Fruit fly (Drosophila melanogaster) whole organism, embryonic: ENCODE results near the gene Spn28Dc.

Experiments
- Aef1 ChIP-seq: fragments of 200-800 bp; sonication (Bioruptor generic); IDR thresholded peaks from 3 replicates; pipeline ENCODE4 v1.3.6; 2022; ENCODE audit warnings: missing biosample characterization, missing genetic modification characterization
- CG12299 ChIP-seq: fragments of 200-800 bp; sonication (Bioruptor generic); optimal IDR thresholded peaks from 2 replicates; lab custom pipeline; 2018; ENCODE audit warnings: missing biosample characterization, mild to moderate bottlenecking, missing genetic modification characterization
- CG12769 ChIP-seq: fragments of 200-800 bp; sonication (Bioruptor generic); optimal IDR thresholded peaks from 2 replicates; lab custom pipeline; 2019; ENCODE audit warnings: missing biosample characterization, mild to moderate bottlenecking, missing genetic modification characterization, moderate library complexity
- CG14441 ChIP-seq: fragments of 200-800 bp; sonication (Bioruptor generic); IDR thresholded peaks from 2 replicates; pipeline ENCODE4 v1.3.6; 2022; ENCODE audit warnings: missing biosample characterization, missing genetic modification characterization
- CG1603 ChIP-seq: fragments of 200-800 bp; sonication (Bioruptor generic); optimal IDR thresholded peaks from 2 replicates; lab custom pipeline; 2019; ENCODE audit warnings: missing biosample characterization, mild to moderate bottlenecking, missing genetic modification characterization, moderate library complexity
- CG16813 ChIP-seq: fragments of 200-800 bp; sonication (Bioruptor generic); IDR thresholded peaks from 3 replicates; pipeline ENCODE4 v1.3.6; 2022; ENCODE audit warnings: missing biosample characterization, missing genetic modification characterization; ENCODE audit not compliant: partially characterized antibody
- CG31365 ChIP-seq: fragments of 200-800 bp; sonication (Bioruptor generic); optimal IDR thresholded peaks from 2 replicates; lab custom pipeline; 2018; ENCODE audit warnings: missing biosample characterization, mild to moderate bottlenecking, missing genetic modification characterization
- CG31441 ChIP-seq: fragments of 200-800 bp; sonication (Bioruptor generic); IDR thresholded peaks from 2 replicates; pipeline ENCODE4 v1.3.6; 2022; ENCODE audit warnings: missing biosample characterization, missing genetic modification characterization
- CG32532 ChIP-seq: fragments of 200-800 bp; sonication (Bioruptor generic); IDR thresholded peaks from 2 replicates; pipeline ENCODE4 v1.3.6; 2022; ENCODE audit warnings: missing biosample characterization, missing genetic modification characterization
- CG34224 ChIP-seq: fragments of 200-800 bp; sonication (Bioruptor generic); IDR thresholded peaks from 3 replicates; pipeline ENCODE4 v1.3.6; 2022; ENCODE audit warnings: missing biosample characterization, missing genetic modification characterization; ENCODE audit not compliant: partially characterized antibody
- CG34422 ChIP-seq: fragments of 200-800 bp; sonication (Bioruptor generic); IDR thresholded peaks from 3 replicates; pipeline ENCODE4 v1.3.6; 2022; ENCODE audit warnings: missing biosample characterization, missing genetic modification characterization
- CG7839 ChIP-seq: fragments of 200-800 bp; sonication (Bioruptor generic); optimal IDR thresholded peaks from 3 replicates; lab custom pipeline; 2018; ENCODE audit warnings: missing biosample characterization, mild to moderate bottlenecking, missing genetic modification characterization, moderate library complexity
- CG8388 ChIP-seq: fragments of 200-800 bp; sonication (Bioruptor generic); optimal IDR thresholded peaks from 2 replicates; lab custom pipeline; 2019; ENCODE audit warnings: missing biosample characterization, mild to moderate bottlenecking, missing genetic modification characterization, moderate library complexity
- CG9932 ChIP-seq: fragments of 200-800 bp; sonication (Bioruptor generic); IDR thresholded peaks from 2 replicates; pipeline ENCODE4 v1.3.6; 2022; ENCODE audit warnings: missing biosample characterization, missing genetic modification characterization
- D ChIP-seq, 2 experiments: fragments of 200-800 bp in 1 of 2; fragments of >200 bp in 1 of 2; sonication (Bioruptor generic) in 1 of 2; optimal IDR thresholded peaks; 2 replicates in 1 of 2; 3 replicates in 1 of 2; lab custom pipeline; 2017; ENCODE audit warnings: mild to moderate bottlenecking in 1 of 2, missing biosample characterization in 1 of 2, missing genetic modification characterization in 1 of 2, missing genetic modification reagents in 1 of 2
- Dbx ChIP-seq: fragments of 200-800 bp; sonication (Bioruptor generic); IDR thresholded peaks from 3 replicates; pipeline ENCODE4 v1.3.6; 2022; ENCODE audit warnings: missing biosample characterization, missing genetic modification characterization
- Hey ChIP-seq: fragments of 200-800 bp; sonication (Bioruptor generic); optimal IDR thresholded peaks from 3 replicates; lab custom pipeline; 2018; ENCODE audit warnings: missing biosample characterization, mild to moderate bottlenecking, missing genetic modification characterization
- Hr51 ChIP-seq, 2 experiments: fragments of 200-800 bp; sonication (Bioruptor generic); optimal IDR thresholded peaks; 2 replicates in 1 of 2; 3 replicates in 1 of 2; lab custom pipeline; 2016 to 2018; ENCODE audit warnings: missing biosample characterization in 2 of 2, missing genetic modification characterization in 2 of 2, mild to moderate bottlenecking in 1 of 2, moderate library complexity in 1 of 2
- Med ChIP-seq: fragments of 200-800 bp; sonication (Bioruptor generic); peaks from one replicate; lab custom pipeline; 2016; ENCODE audit warnings: missing biosample characterization, missing genetic modification characterization, mild to moderate bottlenecking, inconsistent platforms, moderate library complexity
- Nf-YA ChIP-seq: fragments of 200-800 bp; sonication (Bioruptor generic); IDR thresholded peaks from 2 replicates; pipeline ENCODE4 v1.3.6; 2022; ENCODE audit warnings: missing biosample characterization, missing genetic modification characterization
- NfI ChIP-seq: fragments of 200-800 bp; sonication (Bioruptor generic); optimal IDR thresholded peaks from 3 replicates; lab custom pipeline; 2018; ENCODE audit warnings: missing biosample characterization, mild to moderate bottlenecking, missing genetic modification characterization, moderate library complexity
- Pdp1 ChIP-seq, 2 experiments: fragments of 200-800 bp; sonication (Bioruptor generic); optimal IDR thresholded peaks; 3 replicates each; lab custom pipeline; 2016; ENCODE audit warnings: missing biosample characterization in 2 of 2, missing genetic modification characterization in 2 of 2, mild to moderate bottlenecking in 1 of 2, moderate library complexity in 1 of 2
- Sox102F ChIP-seq: fragments of 200-800 bp; sonication (Bioruptor generic); optimal IDR thresholded peaks from 2 replicates; lab custom pipeline; 2018; ENCODE audit warnings: missing biosample characterization, mild to moderate bottlenecking, missing genetic modification characterization, moderate library complexity
- Trl ChIP-seq, 3 experiments: fragments of >200 bp in 2 of 3; fragments of 200-800 bp in 1 of 3; sonication (Bioruptor generic) in 1 of 3; optimal IDR thresholded peaks; 2 replicates in 1 of 3; 3 replicates in 2 of 3; lab custom pipeline; 2016 to 2017; ENCODE audit warnings: missing biosample characterization in 1 of 3, missing genetic modification characterization in 1 of 3
- Vsx1 ChIP-seq: fragments of 200-800 bp; sonication (Bioruptor generic); optimal IDR thresholded peaks from 2 replicates; lab custom pipeline; 2017; ENCODE audit warnings: missing biosample characterization, mild to moderate bottlenecking, missing genetic modification characterization, missing genetic modification reagents
- ato ChIP-seq: fragments of 200-800 bp; sonication (Bioruptor generic); IDR thresholded peaks from 2 replicates; pipeline ENCODE4 v1.3.6; 2022; ENCODE audit warnings: missing biosample characterization, missing genetic modification characterization; ENCODE audit not compliant: partially characterized antibody
- bbx ChIP-seq: fragments of 200-800 bp; sonication (Bioruptor generic); IDR thresholded peaks from 2 replicates; pipeline ENCODE4 v1.3.6; 2022; ENCODE audit warnings: missing biosample characterization, missing genetic modification characterization; ENCODE audit not compliant: partially characterized antibody
- bigmax ChIP-seq: fragments of 200-800 bp; sonication (Bioruptor generic); optimal IDR thresholded peaks from 2 replicates; lab custom pipeline; 2018; ENCODE audit warnings: missing biosample characterization, mild to moderate bottlenecking, missing genetic modification characterization
- caup ChIP-seq: fragments of 200-800 bp; sonication (Bioruptor generic); optimal IDR thresholded peaks from 3 replicates; lab custom pipeline; 2017; ENCODE audit warnings: missing biosample characterization, mild to moderate bottlenecking, missing genetic modification characterization, moderate library complexity; ENCODE audit not compliant: severe bottlenecking
- fd96Cb ChIP-seq: fragments of 200-800 bp; sonication (Bioruptor generic); optimal IDR thresholded peaks from 2 replicates; lab custom pipeline; 2018; ENCODE audit warnings: missing biosample characterization, mild to moderate bottlenecking, missing genetic modification characterization, moderate library complexity
- gce ChIP-seq: fragments of 200-800 bp; sonication (Bioruptor generic); IDR thresholded peaks from 3 replicates; pipeline ENCODE4 v1.3.6; 2022; ENCODE audit warnings: missing biosample characterization, missing genetic modification characterization
- grau ChIP-seq: fragments of 200-800 bp; optimal IDR thresholded peaks from 3 replicates; lab custom pipeline; 2019; ENCODE audit warnings: missing biosample characterization, mild to moderate bottlenecking, missing genetic modification characterization, moderate library complexity
- gsb ChIP-seq: fragments of 200-800 bp; sonication (Bioruptor generic); IDR thresholded peaks from 2 replicates; pipeline ENCODE4 v1.3.6; 2022; ENCODE audit warnings: missing biosample characterization, missing genetic modification characterization
- hth ChIP-seq: fragments of >200 bp; optimal IDR thresholded peaks from 2 replicates; lab custom pipeline; 2017; ENCODE audit warnings: inconsistent platforms
- lilli ChIP-seq: fragments of 200-800 bp; sonication (Bioruptor generic); optimal IDR thresholded peaks from 3 replicates; lab custom pipeline; 2016; ENCODE audit warnings: missing biosample characterization, missing genetic modification characterization
- lmd ChIP-seq: fragments of 200-800 bp; sonication (Bioruptor generic); IDR thresholded peaks from 2 replicates; pipeline ENCODE4 v1.3.6; 2022; ENCODE audit warnings: missing biosample characterization, missing genetic modification characterization
- lola ChIP-seq, 3 experiments: fragments of >200 bp in 2 of 3; fragments of 200-800 bp in 1 of 3; sonication (Bioruptor generic) in 1 of 3; optimal IDR thresholded peaks; 2 replicates each; lab custom pipeline; 2017 to 2019; ENCODE audit warnings: missing biosample characterization in 3 of 3, missing genetic modification characterization in 3 of 3, mild to moderate bottlenecking in 1 of 3, moderate library complexity in 1 of 3
- nom ChIP-seq: fragments of 200-800 bp; sonication (Bioruptor generic); optimal IDR thresholded peaks from 2 replicates; lab custom pipeline; 2017; ENCODE audit warnings: missing biosample characterization, missing genetic modification characterization, mild to moderate bottlenecking, moderate library complexity, missing genetic modification reagents
- pfk ChIP-seq: fragments of 200-800 bp; sonication (Bioruptor generic); optimal IDR thresholded peaks from 2 replicates; lab custom pipeline; 2018; ENCODE audit warnings: missing biosample characterization, mild to moderate bottlenecking, missing genetic modification characterization, moderate library complexity
- phol ChIP-seq: fragments of 200-800 bp; sonication (Bioruptor generic); optimal IDR thresholded peaks from 3 replicates; lab custom pipeline; 2018; ENCODE audit warnings: missing biosample characterization, mild to moderate bottlenecking, missing genetic modification characterization, moderate library complexity
- pros ChIP-seq: fragments of 200-800 bp; sonication (Bioruptor generic); optimal IDR thresholded peaks from 3 replicates; lab custom pipeline; 2019; ENCODE audit warnings: missing biosample characterization, mild to moderate bottlenecking, missing genetic modification characterization, moderate library complexity
- pum ChIP-seq: fragments of 200-800 bp; sonication (Bioruptor generic); optimal IDR thresholded peaks from 2 replicates; lab custom pipeline; 2016; ENCODE audit warnings: missing biosample characterization, missing genetic modification characterization
- ranshi ChIP-seq: fragments of 200-800 bp; sonication (Bioruptor generic); IDR thresholded peaks from 2 replicates; pipeline ENCODE4 v1.3.6; 2022; ENCODE audit warnings: missing biosample characterization, missing genetic modification characterization
- row ChIP-seq: fragments of 200-800 bp; sonication (Bioruptor generic); IDR thresholded peaks from 3 replicates; pipeline ENCODE4 v1.3.6; 2022; ENCODE audit warnings: missing biosample characterization, missing genetic modification characterization
- seq ChIP-seq: fragments of 200-800 bp; sonication (Bioruptor generic); IDR thresholded peaks from 2 replicates; pipeline ENCODE4 v1.3.6; 2022; ENCODE audit warnings: missing biosample characterization, missing genetic modification characterization
- slbo ChIP-seq: fragments of 200-800 bp; sonication (Bioruptor generic); IDR thresholded peaks from 2 replicates; pipeline ENCODE4 v1.3.6; 2022; ENCODE audit warnings: missing biosample characterization, missing genetic modification characterization
- vvl ChIP-seq: fragments of 200-800 bp; sonication (Bioruptor generic); IDR thresholded peaks from 2 replicates; pipeline ENCODE4 v1.3.6; 2022; ENCODE audit warnings: missing biosample characterization, missing genetic modification characterization
- z ChIP-seq: fragments of 200-800 bp; sonication (Bioruptor generic); IDR thresholded peaks from 3 replicates; pipeline ENCODE4 v1.3.6; 2022; ENCODE audit warnings: missing biosample characterization, missing genetic modification characterization
- zf30C ChIP-seq: fragments of 200-800 bp; sonication (Bioruptor generic); optimal IDR thresholded peaks from 3 replicates; lab custom pipeline; 2018; ENCODE audit warnings: missing biosample characterization, mild to moderate bottlenecking, missing genetic modification characterization

The Spn28Dc gene

dm6 chr2L:7991951-7992350, 15.1 kb downstream of the Spn28Dc start (continued):
- TF ChIP-seq CG14441 (GFP tag; lab: Robert Waterston, UW) = no peak
- TF ChIP-seq CG9932 (GFP tag; lab: Robert Waterston, UW) = peak; percentile 15; the same call in 1 of the 2 replicates
- TF ChIP-seq grau = no peak
- TF ChIP-seq phol (tag; lab: Kevin White, UChicago) = peak; percentile 4
- no peak for TF ChIP-seq Aef1 (GFP tag; lab: Robert Waterston, UW)
- peak; percentile 36 for TF ChIP-seq Sox102F
- no peak for TF ChIP-seq caup (GFP tag; lab: Kevin White, UChicago)
- peak; percentile 55; the same call in 1 of the 2 replicates for TF ChIP-seq slbo (GFP tag; lab: Robert Waterston, UW)
- TF ChIP-seq row (GFP tag; lab: Robert Waterston, UW) = peak; percentile 57; the same call in 2 of the 3 replicates
- TF ChIP-seq ato = no peak
- TF ChIP-seq vvl (GFP tag; lab: Robert Waterston, UW) = peak; percentile 14; the same call in 1 of the 2 replicates
- peak; percentile 54 for TF ChIP-seq CG1603 (tag; lab: Kevin White, UChicago)
- TF ChIP-seq seq = no peak
- no peak for TF ChIP-seq Trl (optimal IDR thresholded peaks at IDR 0.05; lab: Kevin White, UChicago)
- TF ChIP-seq Trl (GFP tag; optimal IDR thresholded peaks at IDR 0.05; lab: Kevin White, UChicago) = no peak
- no peak for TF ChIP-seq CG8388 (GFP tag; lab: Kevin White, UChicago)
- no peak for TF ChIP-seq CG16813 (GFP tag; lab: Robert Waterston, UW)
- peak; percentile 8 for TF ChIP-seq CG7839 (tag; lab: Kevin White, UChicago)
- peak; percentile 38 for TF ChIP-seq CG12769 (tag; lab: Kevin White, UChicago)
- no peak for TF ChIP-seq Hey (tag; lab: Kevin White, UChicago)
- TF ChIP-seq gsb (GFP tag; lab: Robert Waterston, UW) = 0 out of 2 replicates have a peak, but pooled peaks have one; percentile 12
- TF ChIP-seq zf30C = no peak
- peak; percentile 28 for TF ChIP-seq NfI (GFP tag; lab: Kevin White, UChicago)
- no peak for TF ChIP-seq bigmax (GFP tag; lab: Kevin White, UChicago)
- TF ChIP-seq lmd (GFP tag; lab: Robert Waterston, UW) = 0 out of 2 replicates have a peak, but pooled peaks have one; percentile 29
- TF ChIP-seq Hr51 (GFP tag; optimal IDR thresholded peaks at IDR 0.05; lab: Kevin White, UChicago) = peak in 1 of 2 experiments; percentile 38
- no peak for TF ChIP-seq pfk (GFP tag; lab: Kevin White, UChicago)
- TF ChIP-seq lola (GFP tag; optimal IDR thresholded peaks at IDR 0.05; lab: Kevin White, UChicago) = no peak
- TF ChIP-seq pros (GFP tag; lab: Kevin White, UChicago) = no peak
- no peak for TF ChIP-seq hth (lab: Kevin White, UChicago)
- TF ChIP-seq z = no peak
- no peak for TF ChIP-seq CG12299 (tag; lab: Kevin White, UChicago)
- peak; percentile 7 for TF ChIP-seq fd96Cb
- TF ChIP-seq Vsx1 (GFP tag; lab: Kevin White, UChicago) = peak; percentile 1
- TF ChIP-seq pum (GFP tag; lab: Kevin White, UChicago) = no peak
- TF ChIP-seq Nf-YA (GFP tag; lab: Robert Waterston, UW) = no peak
- TF ChIP-seq lilli (GFP tag; lab: Kevin White, UChicago) = peak; percentile 33
- TF ChIP-seq CG31441 = no peak
- no peak for TF ChIP-seq gce (GFP tag; lab: Robert Waterston, UW)
- TF ChIP-seq CG31365 (tag; lab: Kevin White, UChicago) = no peak

DNA sequence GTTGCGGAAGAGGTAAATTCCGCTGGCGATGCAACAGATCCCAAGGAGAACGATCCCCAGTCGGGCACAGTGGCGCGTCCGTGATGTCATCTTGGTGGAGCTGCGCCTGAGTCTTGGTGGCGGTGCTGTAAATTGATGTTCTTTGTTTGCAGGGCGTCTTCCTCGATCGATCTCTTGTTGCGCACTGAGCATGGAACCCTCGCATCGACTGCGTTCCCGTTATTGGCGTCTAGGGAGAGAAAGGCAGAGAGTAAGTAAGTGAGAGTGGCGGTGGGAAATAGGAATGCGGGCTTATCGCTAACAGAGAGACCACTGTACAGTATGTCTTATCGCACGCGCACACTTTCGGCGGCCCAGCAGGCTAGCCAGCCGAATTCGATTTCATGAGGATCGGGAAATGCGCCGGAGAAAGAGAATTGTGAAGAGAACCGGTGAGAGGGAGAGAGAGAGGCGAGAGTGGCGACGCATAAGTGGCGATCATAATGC, 15.6 kb downstream of the Spn28Dc start:
- TF ChIP-seq D (optimal IDR thresholded peaks at IDR 0.05; lab: Kevin White, UChicago) (peak; percentile 61), D (GFP tag; optimal IDR thresholded peaks at IDR 0.05; lab: Kevin White, UChicago) (no peak), CG34422 (GFP tag; lab: Robert Waterston, UW) (0 out of 3 replicates have a peak, but pooled peaks have one; percentile 27), CG32532 (0 out of 2 replicates have a peak, but pooled peaks have one; percentile 33), CG12299 (tag; lab: Kevin White, UChicago) (no peak), bbx (GFP tag; lab: Robert Waterston, UW) (peak; percentile 17; the same call in 1 of the 2 replicates), CG34224 (GFP tag; lab: Robert Waterston, UW) (peak; percentile 32; the same call in 1 of the 3 replicates), Dbx (GFP tag; lab: Robert Waterston, UW) (peak; percentile 11; the same call in 1 of the 3 replicates), Med (GFP tag; lab: Kevin White, UChicago) (peak; percentile 86), ranshi (GFP tag; lab: Robert Waterston, UW) (no peak), nom (peak; percentile 22), Pdp1 (GFP tag; optimal IDR thresholded peaks at IDR 0.05; lab: Kevin White, UChicago) (peak in 1 of 2 experiments; percentile 5)
